Fruit fly (Drosophila melanogaster) whole organism, embryonic: ENCODE data around the gene CG34180.

Experiments used
- Chrac-16 ChIP-seq: fragments of 200-800 bp; sonication (Bioruptor generic); optimal IDR thresholded peaks from 3 replicates; lab custom pipeline; 2016; ENCODE audit warnings: missing biosample characterization, missing genetic modification characterization
- Hr78 ChIP-seq, 2 experiments: fragments of 200-800 bp in 1 of 2; fragments of >200 bp in 1 of 2; sonication (Bioruptor generic) in 1 of 2; optimal IDR thresholded peaks; 2 replicates each; lab custom pipeline; 2017 to 2019; ENCODE audit warnings: missing biosample characterization in 2 of 2, missing genetic modification characterization in 2 of 2, mild to moderate bottlenecking in 1 of 2, moderate library complexity in 1 of 2
- Lhr ChIP-seq: fragments of 200-800 bp; sonication (Bioruptor generic); optimal IDR thresholded peaks from 3 replicates; lab custom pipeline; 2017; ENCODE audit warnings: mild to moderate bottlenecking, missing biosample characterization, missing genetic modification reagents, missing genetic modification characterization
- Meics ChIP-seq: fragments of 200-800 bp; sonication (Bioruptor generic); optimal IDR thresholded peaks from 2 replicates; lab custom pipeline; 2017; ENCODE audit warnings: missing biosample characterization, mild to moderate bottlenecking, missing genetic modification characterization
- corto ChIP-seq: fragments of 200-800 bp; sonication (Bioruptor generic); optimal IDR thresholded peaks from 2 replicates; lab custom pipeline; 2016; ENCODE audit warnings: missing biosample characterization, mild to moderate bottlenecking, missing genetic modification characterization, moderate library complexity

dm6 chr2L:6073894-6074293 lies 13.6 kb downstream of the CG34180 start:
- TF ChIP-seq corto (GFP tag; lab: Kevin White, UChicago) (no peak), Lhr (GFP tag; lab: Kevin White, UChicago) (no peak), Hr78 (GFP tag; optimal IDR thresholded peaks at IDR 0.05; lab: Kevin White, UChicago) (no peak), Meics (GFP tag; lab: Kevin White, UChicago) (no peak), Chrac-16 (no peak)
